Fruit fly (Drosophila melanogaster): Measurements from ENCODE around the gene Cpr73D.

The Cpr73D gene

dm6 chr3L:16893647-16894046, 63.8 kb downstream of the Cpr73D start:
- TF ChIP-seq esn (GFP tag; optimal IDR thresholded peaks at IDR 0.05) (no peak), CG8119 (GFP tag; IDR thresholded peaks at IDR 0.05) (peak; percentile 73), Hr4 (GFP tag; optimal IDR thresholded peaks at IDR 0.05) (peak; percentile 64), spab (GFP tag; optimal IDR thresholded peaks at IDR 0.05) (no peak), eg (GFP tag; IDR thresholded peaks at IDR 0.05) (0 out of 3 replicates have a peak, but pooled peaks have one; percentile 47), CG15336 (GFP tag; IDR thresholded peaks at IDR 0.05) (peak; percentile 52; the same call in 1 of the 2 replicates), CG16779 (tag; optimal IDR thresholded peaks at IDR 0.05) (no peak), CG32006 (GFP tag; optimal IDR thresholded peaks at IDR 0.05) (peak; percentile 42), Hr38 (GFP tag; optimal IDR thresholded peaks at IDR 0.05) (no peak), CG6163 (GFP tag; IDR thresholded peaks at IDR 0.05) (0 out of 3 replicates have a peak, but pooled peaks have one; percentile 12), CG4318 (GFP tag; optimal IDR thresholded peaks at IDR 0.05) (peak; percentile 13), OdsH (GFP tag; optimal IDR thresholded peaks at IDR 0.05) (peak; percentile 29), Eip78C (GFP tag) (no peak), Sox15 (GFP tag; optimal IDR thresholded peaks at IDR 0.05) (no peak), CG6276 (GFP tag; optimal IDR thresholded peaks at IDR 0.05) (peak; percentile 45)

DNA sequence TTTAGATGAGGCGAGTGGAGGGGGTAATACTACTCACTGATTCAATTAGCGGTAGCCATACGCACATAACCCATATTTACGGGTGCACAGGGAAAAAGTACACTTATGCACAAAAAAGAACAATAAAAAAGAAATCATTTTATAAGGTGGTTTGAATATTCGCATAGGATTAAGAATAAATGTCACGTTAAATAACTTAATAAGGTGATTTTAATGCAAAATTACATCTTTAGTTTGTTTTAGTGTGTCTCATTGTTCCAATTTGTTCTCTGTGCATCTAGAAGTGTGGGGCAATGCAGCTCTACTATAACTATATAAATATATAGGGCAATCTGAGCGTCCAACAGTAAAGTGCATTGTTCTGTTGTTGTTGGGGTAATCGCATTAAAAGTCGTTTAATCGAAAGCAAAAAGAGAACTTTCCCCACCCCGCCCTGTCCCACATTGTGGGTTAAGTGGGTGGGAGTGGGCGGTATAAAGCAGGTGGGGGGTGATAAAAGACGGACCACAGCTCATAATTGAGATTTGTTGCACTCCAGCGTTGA, 64.7 kb downstream of the Cpr73D start:
- TF ChIP-seq CG11762 (GFP tag; optimal IDR thresholded peaks at IDR 0.05; ENCODE audit: insufficient read depth) (no peak), spab (GFP tag; optimal IDR thresholded peaks at IDR 0.05) (peak; percentile 38), Gug (GFP tag; IDR thresholded peaks at IDR 0.05) (peak; percentile 70), dsx (GFP tag; optimal IDR thresholded peaks at IDR 0.05; ENCODE audit: poor library complexity, severe bottlenecking) (peak; percentile 6), CG11294 (GFP tag; IDR thresholded peaks at IDR 0.05) (peak; percentile 55), CG4318 (GFP tag; optimal IDR thresholded peaks at IDR 0.05) (peak; percentile 15), achi (GFP tag; optimal IDR thresholded peaks at IDR 0.05) (peak; percentile 53), fkh (GFP tag; optimal IDR thresholded peaks at IDR 0.05) (no peak), CG10669 (GFP tag; optimal IDR thresholded peaks at IDR 0.05) (peak; percentile 14), OdsH (GFP tag; optimal IDR thresholded peaks at IDR 0.05) (peak; percentile 53), CG34406 (GFP tag; optimal IDR thresholded peaks at IDR 0.05) (peak; percentile 27), CG11902 (GFP tag; optimal IDR thresholded peaks at IDR 0.05) (no peak), Sox14 (GFP tag; optimal IDR thresholded peaks at IDR 0.05) (peak; percentile 24), eg (GFP tag; IDR thresholded peaks at IDR 0.05) (peak; percentile 73), Eip78C (GFP tag) (peak; percentile 57), Hr4 (GFP tag; optimal IDR thresholded peaks at IDR 0.05) (peak; percentile 77), cyc (GFP tag; optimal IDR thresholded peaks at IDR 0.05) (no peak), CG6276 (GFP tag; optimal IDR thresholded peaks at IDR 0.05) (peak; percentile 62), fd59A (GFP tag; optimal IDR thresholded peaks at IDR 0.05) (peak; percentile 31), acj6 (GFP tag; optimal IDR thresholded peaks at IDR 0.05) (peak; percentile 48), CG6792 (GFP tag; optimal IDR thresholded peaks at IDR 0.05) (no peak), salr (GFP tag; optimal IDR thresholded peaks at IDR 0.05) (peak in 1 of 2 experiments; percentile 7), CG6808 (GFP tag; optimal IDR thresholded peaks at IDR 0.05) (no peak), CG10631 (GFP tag; optimal IDR thresholded peaks at IDR 0.05) (peak; percentile 42), net (GFP tag; optimal IDR thresholded peaks at IDR 0.05) (peak; percentile 30), topi (GFP tag; optimal IDR thresholded peaks at IDR 0.05) (no peak), CG9139 (GFP tag; optimal IDR thresholded peaks at IDR 0.05) (peak; percentile 14), Smox (GFP tag; optimal IDR thresholded peaks at IDR 0.05) (no peak), CG6163 (GFP tag; IDR thresholded peaks at IDR 0.05) (peak; percentile 55; the same call in 2 of the 3 replicates), fd85E (GFP tag; optimal IDR thresholded peaks at IDR 0.05) (no peak), Hr38 (GFP tag; optimal IDR thresholded peaks at IDR 0.05) (no peak), Eip93F (GFP tag; optimal IDR thresholded peaks at IDR 0.05) (no peak), CG3919 (GFP tag; optimal IDR thresholded peaks at IDR 0.05) (peak; percentile 6), CG8319 (GFP tag; optimal IDR thresholded peaks at IDR 0.05) (no peak), Met (GFP tag; optimal IDR thresholded peaks at IDR 0.05) (no peak), Hr39 (GFP tag; optimal IDR thresholded peaks at IDR 0.05) (no peak), Lpt (GFP tag; optimal IDR thresholded peaks at IDR 0.05) (peak; percentile 11), Ets21C (GFP tag; optimal IDR thresholded peaks at IDR 0.05) (no peak), Sox102F (GFP tag; optimal IDR thresholded peaks at IDR 0.05) (no peak), CG16779 (tag; optimal IDR thresholded peaks at IDR 0.05) (no peak), Sox15 (GFP tag; optimal IDR thresholded peaks at IDR 0.05) (no peak), CG8119 (GFP tag; IDR thresholded peaks at IDR 0.05) (peak; percentile 81), CG3032 (tag; optimal IDR thresholded peaks at IDR 0.05) (peak; percentile 27), CG8632 (GFP tag; optimal IDR thresholded peaks at IDR 0.05) (peak; percentile 21), CG1621 (tag; optimal IDR thresholded peaks at IDR 0.05) (peak; percentile 6)

All from whole organism, prepupa.